Fruit fly (Drosophila melanogaster) S2 (cell line): ENCODE results near the gene plx.

Experiments used
- CG8478 ChIP-seq: fragments of >200 bp; optimal IDR thresholded peaks from 2 replicates; lab custom pipeline; 2018
- CTCF ChIP-seq, 2 experiments: fragments of >200 bp; optimal IDR thresholded peaks; 2 replicates each; lab custom pipeline; 2018

The plx gene

DNA sequence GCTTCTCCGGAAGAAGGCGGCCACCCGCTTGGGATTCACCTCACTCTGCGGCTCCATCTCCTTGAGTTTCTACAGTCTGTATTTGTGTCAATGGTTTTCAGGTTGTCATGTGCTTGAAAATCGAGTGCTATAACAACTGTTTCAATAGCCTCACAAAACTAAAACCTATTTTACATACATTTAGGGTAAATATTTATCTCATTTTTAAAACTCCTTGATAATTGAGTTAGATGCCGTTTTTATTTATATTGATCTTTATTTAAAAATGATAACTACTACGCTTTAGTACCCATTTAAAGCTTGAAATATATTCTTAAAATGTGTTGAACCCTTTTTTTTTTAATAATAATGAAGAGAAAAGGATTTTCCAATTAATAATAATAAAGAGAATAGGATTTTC, 7.5 kb downstream of the plx start, which contains the start of gene CG2104:
Gene CG2104, minus strand, starts transcription at position 101 of the 400 bp plus-strand sequence.
- TF ChIP-seq CTCF (optimal IDR thresholded peaks at IDR 0.05; lab: Kevin White, UChicago) = no peak
- no peak for TF ChIP-seq CG8478 (lab: Kevin White, UChicago)

DNA sequence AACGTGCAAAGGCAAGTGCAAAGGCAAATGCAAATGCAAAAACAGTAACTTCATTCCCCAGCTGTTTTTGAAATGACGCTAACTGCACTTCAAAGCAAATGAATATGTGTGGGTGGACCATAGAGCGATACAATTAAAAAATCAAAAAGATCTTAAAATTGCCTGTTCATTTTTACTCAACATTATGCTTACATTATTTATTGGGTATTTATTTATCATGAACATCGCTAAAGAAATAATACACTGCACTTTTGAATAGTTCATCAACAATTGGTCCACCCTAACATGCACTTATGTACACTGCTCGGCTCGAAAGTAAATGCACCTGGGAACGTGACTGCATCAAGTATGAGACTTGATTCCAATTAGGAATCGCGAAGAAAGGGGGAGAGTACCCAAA, 8.8 kb downstream of the plx start:
- TF ChIP-seq CTCF (optimal IDR thresholded peaks at IDR 0.05; lab: Kevin White, UChicago) = no peak
- no peak for TF ChIP-seq CG8478 (lab: Kevin White, UChicago)

- TF ChIP-seq CG8478 (lab: Kevin White, UChicago) = no peak
- no peak for TF ChIP-seq CTCF (optimal IDR thresholded peaks at IDR 0.05; lab: Kevin White, UChicago)
Observed at dm6 chr3R:5696384-5696783, 10.7 kb downstream of the plx start.

DNA sequence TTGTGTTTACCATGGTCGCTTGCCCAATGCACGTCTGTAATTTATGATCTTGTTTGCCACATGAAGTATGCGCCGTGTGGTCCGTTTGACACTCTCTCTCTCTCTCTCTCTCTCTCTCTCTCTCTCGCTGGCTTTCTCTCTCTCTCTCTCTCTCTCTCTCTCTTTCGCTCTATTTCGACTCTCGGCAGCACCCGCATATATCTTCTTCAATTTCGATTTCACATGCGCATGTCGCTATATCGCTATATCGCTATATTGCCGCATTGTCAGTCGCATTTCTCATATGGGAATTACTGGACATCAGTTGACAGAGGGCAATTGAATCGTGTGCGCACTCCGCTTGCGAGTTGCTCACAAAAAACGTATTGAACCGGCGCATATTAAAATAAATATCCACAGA, 15.4 kb downstream of the plx start:
- TF ChIP-seq CTCF (optimal IDR thresholded peaks at IDR 0.05; lab: Kevin White, UChicago) = no peak
- TF ChIP-seq CG8478 (lab: Kevin White, UChicago) = no peak

DNA sequence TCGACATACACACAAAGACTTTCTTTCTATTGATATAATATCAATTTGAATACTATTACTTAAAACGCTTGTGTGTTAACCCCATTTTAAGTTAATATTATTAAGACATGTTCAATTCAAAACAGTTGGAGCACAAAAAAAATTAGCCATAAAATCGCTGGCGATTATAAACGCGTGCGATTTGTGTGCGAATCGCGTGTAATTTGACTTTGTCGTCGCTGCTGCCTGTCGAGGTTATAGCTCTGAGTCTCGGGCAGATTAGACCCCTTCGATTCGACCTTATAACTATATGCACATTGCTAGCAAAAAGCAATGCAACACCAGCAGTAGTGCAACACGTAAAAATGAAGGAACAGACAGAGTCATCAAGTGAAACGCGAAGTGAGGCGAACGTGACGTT, 19.3 kb downstream of the plx start:
- TF ChIP-seq CTCF (optimal IDR thresholded peaks at IDR 0.05; lab: Kevin White, UChicago) (no peak), CG8478 (lab: Kevin White, UChicago) (no peak)

DNA sequence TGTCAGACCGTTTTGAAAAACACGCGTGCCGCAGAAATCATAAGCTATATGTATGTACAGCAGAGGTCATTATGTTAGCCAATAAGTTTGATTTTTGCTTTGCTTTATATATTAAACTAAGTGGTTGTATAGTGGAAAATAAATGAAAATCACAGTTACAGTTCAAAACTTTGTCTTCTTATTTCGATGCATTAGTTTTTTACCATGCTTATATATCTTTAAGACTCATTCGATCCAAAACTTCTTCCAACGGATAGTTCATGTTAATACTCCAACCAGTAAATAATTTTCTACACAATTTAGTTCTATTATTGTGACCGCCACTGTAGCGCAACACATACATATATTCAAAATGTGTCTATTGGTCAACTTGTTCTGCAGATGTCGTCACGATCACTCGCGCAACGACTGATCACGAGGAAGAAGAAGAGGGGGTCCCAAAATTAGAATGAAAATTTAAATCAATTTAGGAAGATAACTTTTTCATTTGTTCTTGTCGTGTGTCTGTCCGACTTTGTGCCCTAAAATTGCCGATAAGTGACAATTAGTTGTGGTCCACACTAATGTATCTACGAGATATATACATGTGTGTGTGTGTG, 19.9 kb downstream of the plx start:
- TF ChIP-seq CG8478 (lab: Kevin White, UChicago) (no peak), CTCF (optimal IDR thresholded peaks at IDR 0.05; lab: Kevin White, UChicago) (no peak)

DNA sequence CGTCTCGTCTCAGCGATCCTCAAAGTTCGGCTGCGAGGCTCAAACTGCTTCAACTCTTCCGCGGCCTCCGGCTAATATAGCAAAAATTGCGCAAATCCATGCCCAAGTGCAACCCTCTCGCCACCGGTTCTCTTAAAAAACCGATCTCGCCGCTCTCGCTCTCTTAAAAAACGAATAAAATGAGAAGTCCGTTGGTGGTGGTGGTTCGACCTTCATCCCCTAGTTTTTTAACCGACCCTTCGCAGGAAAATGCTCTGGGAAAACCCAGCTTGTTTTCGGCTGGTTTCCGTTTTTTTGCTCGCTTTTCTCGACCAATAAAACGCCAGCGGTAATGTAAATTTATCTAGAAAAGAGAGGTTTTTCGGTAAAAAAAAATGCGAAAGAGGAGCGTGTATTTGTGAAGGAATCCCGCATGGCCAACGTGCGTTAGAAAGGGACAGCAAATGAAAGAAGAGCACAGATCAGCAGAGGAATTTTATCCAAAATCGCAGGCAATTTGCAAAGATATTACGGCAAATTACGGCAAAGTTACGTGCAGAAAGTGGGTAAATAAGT, 31.2 kb downstream of the plx start, which contains the start of gene cas:
Gene cas, minus strand, starts transcription at position 51 of the 555 bp plus-strand sequence.
- TF ChIP-seq CTCF (optimal IDR thresholded peaks at IDR 0.05; lab: Kevin White, UChicago) (no peak), CG8478 (lab: Kevin White, UChicago) (no peak)

- TF ChIP-seq CG8478 (lab: Kevin White, UChicago) (no peak), CTCF (optimal IDR thresholded peaks at IDR 0.05; lab: Kevin White, UChicago) (no peak)
Observed at dm6 chr3R:5723122-5723521, 37.5 kb downstream of the plx start.

- TF ChIP-seq CTCF (optimal IDR thresholded peaks at IDR 0.05; lab: Kevin White, UChicago) (no peak), CG8478 (lab: Kevin White, UChicago) (no peak)
Observed at dm6 chr3R:5727724-5728365, 42.2 kb downstream of the plx start.

dm6 chr3R:5733181-5733580, 47.5 kb downstream of the plx start, which contains the start of gene CG1239:
Gene CG1239, plus strand, starts transcription at chr3R:5733513.
- no peak for TF ChIP-seq CG8478 (lab: Kevin White, UChicago)
- TF ChIP-seq CTCF (optimal IDR thresholded peaks at IDR 0.05; lab: Kevin White, UChicago) = no peak

DNA sequence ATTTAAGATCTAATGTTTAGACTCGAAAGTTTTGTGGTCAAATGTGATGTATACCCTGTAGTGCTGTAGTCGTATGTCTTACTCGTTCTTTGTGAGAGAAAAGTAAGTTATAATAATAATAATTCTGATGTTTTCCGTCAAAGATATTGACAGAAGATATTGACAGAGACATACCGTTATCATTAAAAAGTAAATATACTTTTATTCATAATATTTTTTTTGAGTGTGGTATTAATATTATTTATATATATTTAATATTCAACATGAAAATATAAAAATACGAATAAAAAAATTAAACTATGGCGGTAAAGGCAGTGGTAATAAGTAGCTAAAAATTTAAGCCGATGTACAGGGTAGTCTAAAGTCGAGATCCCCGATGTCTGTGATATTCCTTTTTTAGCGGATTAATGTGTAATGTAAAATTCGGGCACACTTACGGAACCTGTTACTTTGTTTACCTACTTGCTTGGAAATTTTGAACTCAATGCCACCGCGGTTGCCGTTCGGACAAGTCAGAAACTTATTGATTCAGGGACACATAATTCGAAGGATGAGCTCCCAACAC, 50.7 kb downstream of the plx start, which contains the start of the genes CG2100 and CG1236:
Gene CG2100, minus strand, starts transcription at position 51 of the 565 bp plus-strand sequence.
Gene CG1236, plus strand, starts transcription at position 444 of the 565 bp plus-strand sequence.
- no peak for TF ChIP-seq CG8478 (lab: Kevin White, UChicago)
- no peak for TF ChIP-seq CTCF (optimal IDR thresholded peaks at IDR 0.05; lab: Kevin White, UChicago)

dm6 chr3R:5737263-5737662, 51.6 kb downstream of the plx start:
- TF ChIP-seq CTCF (optimal IDR thresholded peaks at IDR 0.05; lab: Kevin White, UChicago) (no peak), CG8478 (lab: Kevin White, UChicago) (no peak)

- TF ChIP-seq CG8478 (lab: Kevin White, UChicago) = no peak
- TF ChIP-seq CTCF (optimal IDR thresholded peaks at IDR 0.05; lab: Kevin White, UChicago) = no peak
Observed at dm6 chr3R:5742278-5743196, 56.9 kb downstream of the plx start, which contains the start of the genes Sym and Madm. Gene Sym, minus strand, starts transcription at chr3R:5742476. Gene Madm, plus strand, starts transcription at chr3R:5742510.

DNA sequence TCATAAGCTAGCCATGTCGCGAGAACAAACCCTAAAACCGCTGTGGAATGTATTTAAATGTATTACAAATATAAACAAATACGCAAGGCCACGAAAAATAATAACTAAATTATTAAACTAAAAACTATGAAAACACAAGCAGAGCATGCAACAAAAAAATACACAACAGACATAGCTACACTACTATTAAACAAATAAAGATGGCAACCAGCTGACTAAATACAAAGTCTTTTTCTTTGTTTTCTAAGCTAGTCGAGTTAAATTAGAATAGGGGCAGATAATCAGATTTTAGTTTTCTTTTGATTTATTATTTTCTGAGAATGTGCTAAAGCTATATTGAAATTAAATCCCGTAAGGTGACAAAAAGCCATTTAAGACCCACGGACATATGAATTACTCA, 61.0 kb downstream of the plx start:
- TF ChIP-seq CTCF (optimal IDR thresholded peaks at IDR 0.05; lab: Kevin White, UChicago) = no peak
- TF ChIP-seq CG8478 (lab: Kevin White, UChicago) = no peak
